Worm (Caenorhabditis elegans): ENCODE data around the gene ZK938.1.

ZK938.1 gene

ce11 chrII:9849497-9849896 lies 20.3 kb downstream of the ZK938.1 start, which contains the start of gene old-2:
Gene old-2 (minus strand): TSS chrII:9849597.
- no peak for TF ChIP-seq zfp-3 (GFP tag; conservative IDR thresholded peaks at IDR 0.05)
- TF ChIP-seq F49E8.2 (tag; optimal IDR thresholded peaks at IDR 0.05; ENCODE audit: borderline replicate concordance): no peak
- no peak for TF ChIP-seq set-16 (GFP tag; IDR thresholded peaks at IDR 0.05)
- TF ChIP-seq ceh-62 (tag; optimal IDR thresholded peaks at IDR 0.05): no peak
- TF ChIP-seq nhr-41 (GFP tag; IDR thresholded peaks at IDR 0.05): no peak
- no peak for TF ChIP-seq duxl-1 (tag; optimal IDR thresholded peaks at IDR 0.05; ENCODE audit: poor library complexity)
- TF ChIP-seq lsy-2 (tag; optimal IDR thresholded peaks at IDR 0.05): no peak
- TF ChIP-seq unc-39 (tag; optimal IDR thresholded peaks at IDR 0.05): no peak

- TF ChIP-seq Y5F2A.4 (GFP tag; optimal IDR thresholded peaks at IDR 0.05): no peak
- TF ChIP-seq T26A8.4 (GFP tag; IDR thresholded peaks at IDR 0.05): no peak
- TF ChIP-seq R02D3.7 (tag; optimal IDR thresholded peaks at IDR 0.05): no peak
- no peak for TF ChIP-seq ceh-62 (tag; optimal IDR thresholded peaks at IDR 0.05)
- TF ChIP-seq ceh-28 (tag; optimal IDR thresholded peaks at IDR 0.05): no peak
- TF ChIP-seq hmg-1.1 (GFP tag; IDR thresholded peaks at IDR 0.05): no peak
- TF ChIP-seq ceh-82 (tag; optimal IDR thresholded peaks at IDR 0.05): no peak
- no peak for TF ChIP-seq egl-27 (tag; optimal IDR thresholded peaks at IDR 0.05)
- no peak for TF ChIP-seq zfp-2 (tag; optimal IDR thresholded peaks at IDR 0.05)
- TF ChIP-seq F49E8.2 (tag; optimal IDR thresholded peaks at IDR 0.05; ENCODE audit: borderline replicate concordance): no peak
Observed at ce11 chrII:9850945-9851344, 21.7 kb downstream of the ZK938.1 start, which contains the start of gene ZK938.10. Gene ZK938.10 (minus strand): TSS chrII:9851045.

ce11 chrII:9855620-9856019 lies 26.4 kb downstream of the ZK938.1 start, which contains the start of gene chil-4:
Gene chil-4 (minus strand): TSS chrII:9855720.
- no peak for TF ChIP-seq dpl-1 (GFP tag; optimal IDR thresholded peaks at IDR 0.05)
- TF ChIP-seq mep-1 (tag; optimal IDR thresholded peaks at IDR 0.05): no peak
- no peak for TF ChIP-seq cey-2 (tag; optimal IDR thresholded peaks at IDR 0.05; ENCODE audit: borderline replicate concordance, insufficient read depth)
- TF ChIP-seq daf-12 (tag; optimal IDR thresholded peaks at IDR 0.05): no peak
- TF ChIP-seq lin-29 (GFP tag; IDR thresholded peaks at IDR 0.05): no peak
- TF ChIP-seq mxl-3 (GFP tag; optimal IDR thresholded peaks at IDR 0.05): no peak
- no peak for TF ChIP-seq egl-43 (GFP tag; IDR thresholded peaks at IDR 0.05)
- TF ChIP-seq ZK337.2 (GFP tag; IDR thresholded peaks at IDR 0.05): no peak
- no peak for TF ChIP-seq pqm-1 (tag; optimal IDR thresholded peaks at IDR 0.05)

ce11 chrII:9857791-9858190 lies 28.6 kb downstream of the ZK938.1 start, which contains the start of gene chil-6:
Gene chil-6 (minus strand): TSS chrII:9857891.
- no peak for TF ChIP-seq ztf-7 (tag; optimal IDR thresholded peaks at IDR 0.05)
- TF ChIP-seq nhr-41 (GFP tag; IDR thresholded peaks at IDR 0.05): no peak
- TF ChIP-seq ces-1 (GFP tag; optimal IDR thresholded peaks at IDR 0.05): no peak
- no peak for TF ChIP-seq set-16 (GFP tag; IDR thresholded peaks at IDR 0.05)
- no peak for TF ChIP-seq php-3 (GFP tag; IDR thresholded peaks at IDR 0.05)
- TF ChIP-seq aha-1 (tag): no peak
- TF ChIP-seq egl-27 (tag; optimal IDR thresholded peaks at IDR 0.05): no peak
- TF ChIP-seq nhr-10 (tag; optimal IDR thresholded peaks at IDR 0.05): no peak
- no peak for TF ChIP-seq tra-1 (GFP tag; IDR thresholded peaks at IDR 0.05)
- TF ChIP-seq spr-1 (tag; optimal IDR thresholded peaks at IDR 0.05): no peak
- TF ChIP-seq lim-7 (GFP tag; IDR thresholded peaks at IDR 0.05): no peak
- no peak for TF ChIP-seq zip-2 (tag; optimal IDR thresholded peaks at IDR 0.05)
- TF ChIP-seq daf-8 (GFP tag; IDR thresholded peaks at IDR 0.05): no peak

- TF ChIP-seq ceh-44 (GFP tag; IDR thresholded peaks at IDR 0.05): no peak
- no peak for TF ChIP-seq ZK337.2 (GFP tag; IDR thresholded peaks at IDR 0.05)
- no peak for TF ChIP-seq dpl-1 (GFP tag; optimal IDR thresholded peaks at IDR 0.05)
- no peak for TF ChIP-seq egl-27 (tag; optimal IDR thresholded peaks at IDR 0.05)
- no peak for TF ChIP-seq gei-8 (GFP tag; optimal IDR thresholded peaks at IDR 0.05)
- TF ChIP-seq snpc-1.2 (GFP tag; IDR thresholded peaks at IDR 0.05): no peak
- TF ChIP-seq rbr-2 (tag; optimal IDR thresholded peaks at IDR 0.05): no peak
- no peak for TF ChIP-seq F26F4.8 (GFP tag; conservative IDR thresholded peaks at IDR 0.05)
- TF ChIP-seq nhr-41 (GFP tag; IDR thresholded peaks at IDR 0.05): no peak
- TF ChIP-seq F37D6.2 (tag; optimal IDR thresholded peaks at IDR 0.05): no peak
- TF ChIP-seq ceh-28 (tag; optimal IDR thresholded peaks at IDR 0.05): no peak
- no peak for TF ChIP-seq lin-1 (GFP tag; IDR thresholded peaks at IDR 0.05)
Observed at ce11 chrII:9859575-9859974, 30.4 kb downstream of the ZK938.1 start, which contains the start of gene chil-5. Gene chil-5 (minus strand): TSS chrII:9859675.

All from whole organism, L4 larva.